Fruit fly (Drosophila melanogaster): ENCODE data around the gene opm.
A peak's percentile ranks its signal among the peaks of the same experiment; 100 is the strongest.

The opm gene

dm6 chrX:15079945-15080344 lies 13.7 kb upstream of the opm start (continued):
- TF ChIP-seq Dbx (GFP tag; IDR thresholded peaks at IDR 0.05) (no peak), Bteb2 (GFP tag; optimal IDR thresholded peaks at IDR 0.05) (no peak), Hr51 (GFP tag; optimal IDR thresholded peaks at IDR 0.05) (no peak), CG31388 (GFP tag; optimal IDR thresholded peaks at IDR 0.05) (no peak), bsh (GFP tag; optimal IDR thresholded peaks at IDR 0.05) (peak in 1 of 2 experiments; percentile 17), CG13894 (tag; optimal IDR thresholded peaks at IDR 0.05) (peak; percentile 28), CG15514 (GFP tag; optimal IDR thresholded peaks at IDR 0.05) (no peak)

- TF ChIP-seq CkIIα-i1 (GFP tag; IDR thresholded peaks at IDR 0.05), result no peak
- TF ChIP-seq exex (tag; optimal IDR thresholded peaks at IDR 0.05), result peak; percentile 66
- no peak for TF ChIP-seq CG31224 (GFP tag; IDR thresholded peaks at IDR 0.05)
- no peak for TF ChIP-seq Hr51 (GFP tag; optimal IDR thresholded peaks at IDR 0.05)
- 0 out of 4 replicates have a peak, but pooled peaks have one; percentile 44 for TF ChIP-seq chinmo (GFP tag; IDR thresholded peaks at IDR 0.05; ENCODE audit: partially characterized antibody)
- TF ChIP-seq CG9609 (GFP tag; optimal IDR thresholded peaks at IDR 0.05), result no peak
- peak; percentile 22 for TF ChIP-seq sd (tag; optimal IDR thresholded peaks at IDR 0.05)
- no peak for TF ChIP-seq CG15073 (GFP tag; optimal IDR thresholded peaks at IDR 0.05)
- no peak for TF ChIP-seq pfk (GFP tag; optimal IDR thresholded peaks at IDR 0.05)
- TF ChIP-seq caup (GFP tag; optimal IDR thresholded peaks at IDR 0.05; ENCODE audit: severe bottlenecking), result no peak
- peak in 1 of 2 experiments; percentile 65 for TF ChIP-seq Pdp1 (GFP tag; optimal IDR thresholded peaks at IDR 0.05)
- no peak for TF ChIP-seq MTF-1 (GFP tag; optimal IDR thresholded peaks at IDR 0.05; ENCODE audit: borderline replicate concordance)
- TF ChIP-seq CG43689 (GFP tag; IDR thresholded peaks at IDR 0.05), result no peak
- TF ChIP-seq CG34376 (GFP tag; optimal IDR thresholded peaks at IDR 0.05), result peak; percentile 60
- peak; percentile 2 for TF ChIP-seq cwo (GFP tag; optimal IDR thresholded peaks at IDR 0.05)
- TF ChIP-seq scrt (GFP tag; optimal IDR thresholded peaks at IDR 0.05), result no peak
- TF ChIP-seq pb (GFP tag; optimal IDR thresholded peaks at IDR 0.05), result no peak
- no peak for TF ChIP-seq MBD-R2 (GFP tag; IDR thresholded peaks at IDR 0.05)
- peak; percentile 23 for TF ChIP-seq sens (GFP tag)
- no peak for TF ChIP-seq trem (tag; optimal IDR thresholded peaks at IDR 0.05)
- TF ChIP-seq dimm (GFP tag; IDR thresholded peaks at IDR 0.05), result no peak
- TF ChIP-seq CG10543 (GFP tag; optimal IDR thresholded peaks at IDR 0.05), result peak; percentile 19
- no peak for TF ChIP-seq CG6689 (GFP tag; IDR thresholded peaks at IDR 0.05)
- no peak for TF ChIP-seq HLH54F (GFP tag; optimal IDR thresholded peaks at IDR 0.05)
- no peak for TF ChIP-seq CG13775 (GFP tag; optimal IDR thresholded peaks at IDR 0.05)
- TF ChIP-seq Drgx (GFP tag; IDR thresholded peaks at IDR 0.05), result 0 out of 2 replicates have a peak, but pooled peaks have one; percentile 28
- no peak for TF ChIP-seq CTCF (GFP tag; optimal IDR thresholded peaks at IDR 0.05)
- TF ChIP-seq eve (GFP tag; optimal IDR thresholded peaks at IDR 0.05), result peak in 1 of 2 experiments; percentile 25
- no peak for TF ChIP-seq CG12104 (GFP tag; optimal IDR thresholded peaks at IDR 0.05)
- no peak for TF ChIP-seq CG5953 (GFP tag; IDR thresholded peaks at IDR 0.05)
- peak in 1 of 2 experiments; percentile 18 for TF ChIP-seq bsh (GFP tag; optimal IDR thresholded peaks at IDR 0.05)
- no peak for TF ChIP-seq CG2116 (GFP tag; optimal IDR thresholded peaks at IDR 0.05)
- 0 out of 3 replicates have a peak, but pooled peaks have one; percentile 21 for TF ChIP-seq so (GFP tag; IDR thresholded peaks at IDR 0.05)
- no peak for TF ChIP-seq knrl (GFP tag; IDR thresholded peaks at IDR 0.05; ENCODE audit: partially characterized antibody)
- TF ChIP-seq gsb (GFP tag; IDR thresholded peaks at IDR 0.05), result no peak
- TF ChIP-seq CG1647 (GFP tag; optimal IDR thresholded peaks at IDR 0.05), result no peak
- no peak for TF ChIP-seq ci (GFP tag; IDR thresholded peaks at IDR 0.05)
- TF ChIP-seq D19B (GFP tag; optimal IDR thresholded peaks at IDR 0.05), result peak; percentile 8
- TF ChIP-seq CG32532 (GFP tag; IDR thresholded peaks at IDR 0.05), result no peak
- peak; percentile 93 for TF ChIP-seq nom (GFP tag; optimal IDR thresholded peaks at IDR 0.05)
- no peak for TF ChIP-seq BEAF-32 (GFP tag; optimal IDR thresholded peaks at IDR 0.05)
- no peak for TF ChIP-seq C15 (GFP tag; IDR thresholded peaks at IDR 0.05)
- no peak for TF ChIP-seq Fer3 (tag; optimal IDR thresholded peaks at IDR 0.05)
These were observed 13.1 kb upstream of the opm start for dm6 chrX:15079163-15079809.
